Worm (Caenorhabditis elegans): Measurements from ENCODE around the gene rpl-39.

ce11 chrV:7820270-7820669 lies 44.4 kb upstream of the rpl-39 start, which contains the start of gene lbp-4:
- TF ChIP-seq ztf-11 (tag; optimal IDR thresholded peaks at IDR 0.05): no peak
- TF ChIP-seq nhr-28 (tag; optimal IDR thresholded peaks at IDR 0.05): no peak
- no peak for TF ChIP-seq unc-120 (tag; optimal IDR thresholded peaks at IDR 0.05; ENCODE audit: poor library complexity, severe bottlenecking)
- TF ChIP-seq elt-3 (tag; optimal IDR thresholded peaks at IDR 0.05): no peak
- TF ChIP-seq cnd-1 (tag; optimal IDR thresholded peaks at IDR 0.05): no peak
- no peak for TF ChIP-seq flh-1 (GFP tag; optimal IDR thresholded peaks at IDR 0.05)
- TF ChIP-seq sptf-1 (tag; optimal IDR thresholded peaks at IDR 0.05): no peak
- no peak for TF ChIP-seq snpc-4 (tag; optimal IDR thresholded peaks at IDR 0.05)
- no peak for TF ChIP-seq ceh-39 (tag; optimal IDR thresholded peaks at IDR 0.05)
- no peak for TF ChIP-seq lin-13 (tag; optimal IDR thresholded peaks at IDR 0.05)
